Fruit fly (Drosophila melanogaster) whole organism, pupa: Measurements from ENCODE around the gene Cyp6d4.

Experiments
- CG10348 ChIP-seq: fragments of 200-800 bp; sonication (Bioruptor generic); IDR thresholded peaks from 2 replicates; pipeline ENCODE4 v1.3.6; 2022; ENCODE audit warnings: missing biosample characterization, missing genetic modification characterization
- CG12605 ChIP-seq: fragments of 200-800 bp; sonication (Bioruptor generic); IDR thresholded peaks from 2 replicates; pipeline ENCODE4 v1.3.6; 2022; ENCODE audit warnings: missing biosample characterization, missing genetic modification characterization
- CG13204 ChIP-seq: fragments of 200-800 bp; sonication (Bioruptor generic); optimal IDR thresholded peaks from 2 replicates; lab custom pipeline; 2018; ENCODE audit warnings: missing biosample characterization, mild to moderate bottlenecking, missing genetic modification characterization, moderate library complexity
- CG14655 ChIP-seq: fragments of 200-800 bp; sonication (Bioruptor generic); optimal IDR thresholded peaks from 3 replicates; lab custom pipeline; 2017; ENCODE audit warnings: mild to moderate bottlenecking, missing biosample characterization, missing genetic modification reagents, missing genetic modification characterization
- CG15710 ChIP-seq: fragments of 200-800 bp; sonication (Bioruptor generic); optimal IDR thresholded peaks from 2 replicates; lab custom pipeline; 2018; ENCODE audit warnings: missing biosample characterization, mild to moderate bottlenecking, missing genetic modification characterization, moderate library complexity
- CG17806 ChIP-seq: fragments of 200-800 bp; sonication (Bioruptor generic); optimal IDR thresholded peaks from 2 replicates; lab custom pipeline; 2018; ENCODE audit warnings: missing biosample characterization, mild to moderate bottlenecking, missing genetic modification characterization, moderate library complexity
- CG32121 ChIP-seq: fragments of 200-800 bp; sonication (Bioruptor generic); IDR thresholded peaks from 2 replicates; pipeline ENCODE4 v1.3.6; 2022; ENCODE audit warnings: missing biosample characterization, missing genetic modification characterization
- CG34367 ChIP-seq: fragments of 200-800 bp; sonication (Bioruptor generic); optimal IDR thresholded peaks from 2 replicates; lab custom pipeline; 2018; ENCODE audit warnings: missing biosample characterization, mild to moderate bottlenecking, missing genetic modification characterization
- CG4496 ChIP-seq: fragments of 200-800 bp; sonication (Bioruptor generic); IDR thresholded peaks from 3 replicates; pipeline ENCODE4 v1.3.6; 2022; ENCODE audit warnings: missing biosample characterization, missing genetic modification characterization
- CG8159 ChIP-seq: fragments of 200-800 bp; sonication (Bioruptor generic); optimal IDR thresholded peaks from 3 replicates; lab custom pipeline; 2018; ENCODE audit warnings: missing biosample characterization, mild to moderate bottlenecking, missing genetic modification characterization, moderate library complexity
- CG8301 ChIP-seq: fragments of 200-800 bp; sonication (Bioruptor generic); optimal IDR thresholded peaks from 2 replicates; lab custom pipeline; 2018; ENCODE audit warnings: missing biosample characterization, mild to moderate bottlenecking, missing genetic modification characterization
- CG9948 ChIP-seq: fragments of 200-800 bp; sonication (Bioruptor generic); optimal IDR thresholded peaks from 2 replicates; lab custom pipeline; 2018; ENCODE audit warnings: missing biosample characterization, mild to moderate bottlenecking, missing genetic modification characterization, moderate library complexity
- D1 ChIP-seq: fragments of 200-800 bp; sonication (Bioruptor generic); optimal IDR thresholded peaks from 2 replicates; lab custom pipeline; 2018; ENCODE audit warnings: missing biosample characterization, mild to moderate bottlenecking, missing genetic modification characterization, moderate library complexity
- EcR ChIP-seq: fragments of 200-800 bp; sonication (Bioruptor generic); optimal IDR thresholded peaks from 3 replicates; lab custom pipeline; 2019; ENCODE audit warnings: missing biosample characterization, missing genetic modification characterization, mild to moderate bottlenecking, moderate library complexity, missing genetic modification reagents
- Ets98B ChIP-seq: fragments of 200-800 bp; sonication (Bioruptor generic); IDR thresholded peaks from 2 replicates; pipeline ENCODE4 v1.3.6; 2022; ENCODE audit warnings: missing biosample characterization, missing genetic modification characterization
- Pif1A ChIP-seq: fragments of 200-800 bp; sonication (Bioruptor generic); optimal IDR thresholded peaks from 3 replicates; lab custom pipeline; 2016; ENCODE audit warnings: missing biosample characterization, missing genetic modification characterization
- Pif1B ChIP-seq: fragments of 200-800 bp; sonication (Bioruptor generic); optimal IDR thresholded peaks from 3 replicates; lab custom pipeline; 2016; ENCODE audit warnings: missing biosample characterization, missing genetic modification characterization
- Snoo ChIP-seq: fragments of 200-800 bp; sonication (Bioruptor generic); optimal IDR thresholded peaks from 3 replicates; lab custom pipeline; 2017; ENCODE audit warnings: missing biosample characterization, mild to moderate bottlenecking, missing genetic modification characterization, inconsistent platforms
- fd96Ca ChIP-seq: fragments of 200-800 bp; sonication (Bioruptor generic); IDR thresholded peaks from 3 replicates; pipeline ENCODE4 v1.3.6; 2022; ENCODE audit warnings: missing biosample characterization, missing genetic modification characterization
- gl ChIP-seq: fragments of 200-800 bp; sonication (Bioruptor generic); optimal IDR thresholded peaks from 2 replicates; lab custom pipeline; 2018; ENCODE audit warnings: missing biosample characterization, mild to moderate bottlenecking, missing genetic modification characterization
- rn ChIP-seq: fragments of 200-800 bp; sonication (Bioruptor generic); IDR thresholded peaks from 2 replicates; pipeline ENCODE4 v1.3.6; 2022; ENCODE audit warnings: missing biosample characterization, missing genetic modification characterization

The Cyp6d4 gene

DNA sequence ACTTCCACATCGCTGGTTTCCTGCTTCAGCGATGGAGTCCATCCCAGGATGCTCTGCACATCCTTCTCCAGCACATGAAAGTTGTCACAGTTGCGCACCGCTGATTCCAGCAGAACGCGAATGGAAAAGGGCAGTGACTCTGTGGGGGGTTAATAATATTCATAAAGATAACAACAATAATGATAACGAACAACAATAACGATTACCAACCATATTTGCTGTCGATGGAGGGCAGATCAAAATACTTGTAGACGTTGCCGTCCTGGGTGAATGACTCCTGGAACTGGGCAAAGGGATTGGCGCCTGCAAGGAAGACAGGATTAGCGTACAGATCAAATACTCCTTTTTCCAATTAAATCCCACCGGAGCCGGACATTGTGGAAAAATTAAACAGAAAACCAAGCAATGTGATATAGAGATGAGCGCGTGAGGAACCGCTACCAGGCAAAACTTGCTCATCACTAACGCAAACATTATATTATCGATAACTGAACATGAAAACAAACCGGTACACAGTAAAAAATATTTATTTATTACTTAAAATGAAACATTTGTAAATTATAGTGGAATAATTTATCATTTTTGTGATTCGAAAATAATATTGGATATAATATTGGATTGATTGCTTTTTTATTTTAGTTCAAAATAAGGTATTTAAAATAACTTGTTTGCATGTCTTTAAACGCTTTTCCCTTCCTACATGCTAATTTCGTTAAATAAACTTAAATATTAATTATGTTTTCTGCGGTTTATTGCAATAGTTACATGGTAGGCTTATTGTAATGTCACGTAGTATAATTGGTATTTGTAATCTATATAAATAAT lies 26.2 kb downstream of the Cyp6d4 start, which contains the start of gene Irp-1A:
Irp-1A (minus strand) TSS at position 439 of the 825 bp plus-strand sequence.
- TF ChIP-seq D1 (no peak), CG32121 (GFP tag; lab: Robert Waterston, UW) (peak; percentile 72; the same call in 1 of the 2 replicates), CG4496 (GFP tag; lab: Robert Waterston, UW) (peak; percentile 48; the same call in 2 of the 3 replicates), CG9948 (tag; lab: Kevin White, UChicago) (peak; percentile 73), CG14655 (GFP tag; lab: Kevin White, UChicago) (peak; percentile 66), CG34367 (tag; lab: Kevin White, UChicago) (peak; percentile 51), fd96Ca (GFP tag; lab: Robert Waterston, UW) (no peak), CG13204 (GFP tag; lab: Kevin White, UChicago) (no peak), CG17806 (tag; lab: Kevin White, UChicago) (peak; percentile 72), Snoo (tag; lab: Kevin White, UChicago) (peak; percentile 45), EcR (GFP tag; lab: Kevin White, UChicago) (peak; percentile 86), Pif1B (GFP tag; lab: Kevin White, UChicago) (peak; percentile 38), Pif1A (peak; percentile 2), CG10348 (GFP tag; lab: Robert Waterston, UW) (no peak), CG8301 (peak; percentile 72), CG12605 (GFP tag; lab: Robert Waterston, UW) (peak; percentile 86), CG15710 (tag; lab: Kevin White, UChicago) (peak; percentile 67), CG8159 (peak; percentile 77), Ets98B (peak; percentile 71), rn (GFP tag; lab: Robert Waterston, UW) (no peak), gl (tag; lab: Kevin White, UChicago) (peak; percentile 12)
- TF ChIP-seq, all 21 proteins: peak for 16

- TF ChIP-seq rn (GFP tag; lab: Robert Waterston, UW) (no peak), D1 (no peak), CG32121 (GFP tag; lab: Robert Waterston, UW) (no peak; the same call in 1 of the 2 replicates), CG9948 (tag; lab: Kevin White, UChicago) (no peak), Pif1B (GFP tag; lab: Kevin White, UChicago) (no peak), CG34367 (tag; lab: Kevin White, UChicago) (no peak), Snoo (tag; lab: Kevin White, UChicago) (peak; percentile 1), CG17806 (tag; lab: Kevin White, UChicago) (no peak), CG12605 (GFP tag; lab: Robert Waterston, UW) (no peak), gl (tag; lab: Kevin White, UChicago) (no peak), CG15710 (tag; lab: Kevin White, UChicago) (peak; percentile 2), CG10348 (GFP tag; lab: Robert Waterston, UW) (no peak), CG4496 (GFP tag; lab: Robert Waterston, UW) (0 out of 3 replicates have a peak, but pooled peaks have one; percentile 29), CG8159 (peak; percentile 25), CG14655 (GFP tag; lab: Kevin White, UChicago) (peak; percentile 41), fd96Ca (GFP tag; lab: Robert Waterston, UW) (no peak)
- TF ChIP-seq, all 21 proteins: peak for 5
Measured at dm6 chr3R:22726031-22726770, 28.1 kb downstream of the Cyp6d4 start, which contains the start of gene RNF220. Gene RNF220, minus strand, starts transcription at chr3R:22726414.

- TF ChIP-seq D1 (no peak), Pif1B (GFP tag; lab: Kevin White, UChicago) (no peak), rn (GFP tag; lab: Robert Waterston, UW) (no peak), CG32121 (GFP tag; lab: Robert Waterston, UW) (no peak), Snoo (tag; lab: Kevin White, UChicago) (no peak)
Measured at dm6 chr3R:22726771-22727455, 28.8 kb downstream of the Cyp6d4 start, which contains the start of gene CG45049. Gene CG45049, plus strand, starts transcription at chr3R:22726967.

DNA sequence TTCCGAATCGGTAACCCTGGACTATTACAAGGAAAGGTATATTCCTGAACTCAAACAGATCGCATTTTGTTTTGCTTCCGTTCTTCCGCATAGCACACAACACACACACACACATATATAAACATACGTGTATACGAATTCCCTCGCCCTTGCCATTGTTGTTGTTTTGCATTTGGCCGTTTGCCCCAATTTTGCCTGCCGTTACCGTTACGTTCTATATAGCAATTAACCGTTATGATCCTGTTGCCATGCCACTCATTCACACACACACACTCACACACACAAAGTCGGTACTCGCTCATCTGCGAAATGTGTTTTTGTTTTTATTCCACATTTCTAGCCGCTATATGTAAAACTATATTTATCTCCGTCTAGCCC lies 29.3 kb downstream of the Cyp6d4 start:
- TF ChIP-seq CG14655 (GFP tag; lab: Kevin White, UChicago): no peak
- TF ChIP-seq CG4496 (GFP tag; lab: Robert Waterston, UW): no peak
- TF ChIP-seq CG12605 (GFP tag; lab: Robert Waterston, UW): no peak
- TF ChIP-seq CG8159: no peak
- no peak for TF ChIP-seq Pif1B (GFP tag; lab: Kevin White, UChicago)
- TF ChIP-seq CG13204 (GFP tag; lab: Kevin White, UChicago): no peak
- no peak for TF ChIP-seq CG9948 (tag; lab: Kevin White, UChicago)
- TF ChIP-seq EcR (GFP tag; lab: Kevin White, UChicago): no peak

DNA sequence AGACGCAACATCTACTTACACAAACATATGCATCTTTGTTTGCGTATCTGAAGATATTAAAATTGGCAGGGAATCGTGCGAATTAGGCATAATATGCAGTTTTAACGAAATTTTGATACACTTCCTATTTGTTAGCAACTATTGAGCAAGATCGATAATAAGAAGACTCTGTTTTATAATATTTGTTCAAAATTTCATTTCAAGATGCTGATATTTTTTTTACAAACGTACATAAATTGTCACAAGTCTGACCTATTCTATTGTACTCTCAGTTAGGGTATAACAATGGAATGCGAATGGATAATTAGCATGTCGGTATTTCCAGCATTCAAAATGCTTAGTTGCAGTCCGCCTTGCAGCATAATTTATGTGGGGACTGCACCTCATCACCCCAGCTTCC lies 29.7 kb downstream of the Cyp6d4 start:
- TF ChIP-seq Pif1A (no peak), CG12605 (GFP tag; lab: Robert Waterston, UW) (peak; percentile 55; the same call in 1 of the 2 replicates), CG9948 (tag; lab: Kevin White, UChicago) (peak; percentile 53), fd96Ca (GFP tag; lab: Robert Waterston, UW) (no peak), CG32121 (GFP tag; lab: Robert Waterston, UW) (peak; percentile 51; the same call in 1 of the 2 replicates), CG8301 (peak; percentile 64), Snoo (tag; lab: Kevin White, UChicago) (no peak), D1 (no peak), CG34367 (tag; lab: Kevin White, UChicago) (peak; percentile 31), CG4496 (GFP tag; lab: Robert Waterston, UW) (peak; percentile 80), CG8159 (no peak), rn (GFP tag; lab: Robert Waterston, UW) (0 out of 2 replicates have a peak, but pooled peaks have one; percentile 6), CG14655 (GFP tag; lab: Kevin White, UChicago) (no peak), Pif1B (GFP tag; lab: Kevin White, UChicago) (no peak), Ets98B (peak; percentile 70), CG10348 (GFP tag; lab: Robert Waterston, UW) (no peak), CG17806 (tag; lab: Kevin White, UChicago) (peak; percentile 27), CG13204 (GFP tag; lab: Kevin White, UChicago) (no peak), gl (tag; lab: Kevin White, UChicago) (no peak), EcR (GFP tag; lab: Kevin White, UChicago) (no peak), CG15710 (tag; lab: Kevin White, UChicago) (no peak)
